Worm (Caenorhabditis elegans) whole organism, L4/young adult: ENCODE measurements around the gene dmsr-1.

Experiments
- dao-5 ChIP-seq: sonication (generic microtip); optimal IDR thresholded peaks from 2 replicates; lab custom pipeline; 2016; ENCODE audit warnings: missing genotype, missing genetic modification characterization, moderate library complexity, missing compliant biosample characterization
- him-1 ChIP-seq: sonication (generic microtip); optimal IDR thresholded peaks from 2 replicates; lab custom pipeline; 2016; ENCODE audit warnings: missing genotype, missing genetic modification reagents, missing genetic modification characterization, missing compliant biosample characterization

- TF ChIP-seq dao-5 (no peak), him-1 (no peak)
Observed at ce11 chrV:11443503-11443902, 4.9 kb downstream of the dmsr-1 start, which contains the start of gene F57B7.2.
